Worm (Caenorhabditis elegans): ENCODE data around the gene tin-9.2.
A peak's percentile ranks its signal among the peaks of the same experiment; 100 is the strongest.

DNA sequence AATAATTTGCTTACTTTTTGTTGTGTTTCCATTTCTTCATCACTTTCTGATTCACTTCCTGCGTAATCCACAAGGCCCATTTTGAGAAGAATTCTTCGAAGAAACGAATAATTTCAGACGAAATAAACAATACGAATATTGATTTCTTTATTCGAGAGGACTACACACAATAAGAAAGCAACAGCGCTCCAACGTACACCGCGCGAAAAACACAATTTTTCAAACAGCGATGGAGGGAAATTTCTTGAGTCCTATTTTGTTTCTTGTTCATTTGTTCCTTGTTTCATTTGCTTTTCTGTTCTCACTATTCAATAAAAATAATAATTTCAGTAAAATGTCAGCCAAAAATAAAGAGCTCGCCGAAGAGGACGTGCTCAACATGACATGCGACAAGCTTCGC lies 5.1 kb upstream of the tin-9.2 start, which contains the start of the genes prcc-1 and C39E9.12:
- no peak for TF ChIP-seq unc-62 (GFP tag; optimal IDR thresholded peaks at IDR 0.05)
- TF ChIP-seq fkh-10 (GFP tag; optimal IDR thresholded peaks at IDR 0.05): no peak
- TF ChIP-seq elt-2 (tag; optimal IDR thresholded peaks at IDR 0.05): peak; percentile 12
- TF ChIP-seq ama-1 (optimal IDR thresholded peaks at IDR 0.05): no peak
- TF ChIP-seq lin-39 (tag; optimal IDR thresholded peaks at IDR 0.05): peak; percentile 45
- peak; percentile 42 for TF ChIP-seq pqm-1 (tag; optimal IDR thresholded peaks at IDR 0.05)
